Fruit fly (Drosophila melanogaster): ENCODE measurements around the gene Mp.

Mp gene

DNA sequence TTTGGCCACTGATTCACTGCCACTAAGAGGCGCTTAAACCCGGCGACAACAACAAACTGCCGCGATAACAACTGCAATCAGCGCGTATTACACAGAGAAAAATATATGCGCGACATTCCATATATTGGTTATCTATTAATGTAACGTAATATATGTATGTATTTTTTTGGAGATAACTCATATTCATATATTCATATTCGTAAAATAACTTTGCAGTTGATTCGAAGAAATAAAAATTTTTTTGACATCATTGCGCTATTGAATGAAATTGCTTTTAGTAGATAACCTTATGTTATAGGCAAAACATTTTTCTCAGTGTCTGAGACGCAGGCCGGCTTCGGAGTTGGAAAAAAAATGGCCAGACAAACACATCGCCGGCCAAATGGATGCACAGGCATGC, 1.7 kb upstream of the Mp start (continued):
- TF ChIP-seq ro (GFP tag; IDR thresholded peaks at IDR 0.05) (no peak), CG8290 (GFP tag; optimal IDR thresholded peaks at IDR 0.05) (no peak), CG8290 (tag; optimal IDR thresholded peaks at IDR 0.05) (no peak), Dip3 (GFP tag; optimal IDR thresholded peaks at IDR 0.05) (no peak), CG1024 (GFP tag; IDR thresholded peaks at IDR 0.05) (no peak), CG11093 (GFP tag; IDR thresholded peaks at IDR 0.05) (0 out of 3 replicates have a peak, but pooled peaks have one; percentile 35), C15 (GFP tag; IDR thresholded peaks at IDR 0.05) (no peak), Chrac-16 (GFP tag; optimal IDR thresholded peaks at IDR 0.05) (no peak), Fer1 (GFP tag; optimal IDR thresholded peaks at IDR 0.05) (peak; percentile 14), CG10274 (GFP tag; optimal IDR thresholded peaks at IDR 0.05) (no peak), Hr51 (GFP tag; optimal IDR thresholded peaks at IDR 0.05) (peak in 1 of 2 experiments; percentile 51), CG12236 (GFP tag; optimal IDR thresholded peaks at IDR 0.05) (no peak), bigmax (GFP tag; optimal IDR thresholded peaks at IDR 0.05) (no peak), CG4707 (GFP tag; optimal IDR thresholded peaks at IDR 0.05) (no peak), CG32532 (GFP tag; IDR thresholded peaks at IDR 0.05) (no peak), CG3281 (GFP tag; optimal IDR thresholded peaks at IDR 0.05) (no peak), btn (GFP tag; optimal IDR thresholded peaks at IDR 0.05) (no peak), Hmr (GFP tag; optimal IDR thresholded peaks at IDR 0.05) (no peak), CG3726 (GFP tag; IDR thresholded peaks at IDR 0.05) (no peak), klu (GFP tag; IDR thresholded peaks at IDR 0.05) (no peak), PHDP (tag; optimal IDR thresholded peaks at IDR 0.05) (peak; percentile 27), cas (GFP tag; IDR thresholded peaks at IDR 0.05) (no peak), CG7357 (GFP tag; IDR thresholded peaks at IDR 0.05) (no peak), H15 (GFP tag; IDR thresholded peaks at IDR 0.05) (no peak), CG6272 (GFP tag; IDR thresholded peaks at IDR 0.05) (no peak), al (GFP tag; IDR thresholded peaks at IDR 0.05) (no peak), yki (optimal IDR thresholded peaks at IDR 0.05) (no peak), Bteb2 (GFP tag; optimal IDR thresholded peaks at IDR 0.05) (no peak), zen (tag; optimal IDR thresholded peaks at IDR 0.05) (no peak), CG34224 (GFP tag; IDR thresholded peaks at IDR 0.05; ENCODE audit: partially characterized antibody) (no peak), CG2678 (tag; optimal IDR thresholded peaks at IDR 0.05) (peak; percentile 49), CG42726 (GFP tag; IDR thresholded peaks at IDR 0.05; ENCODE audit: partially characterized antibody) (no peak), CG13296 (GFP tag; optimal IDR thresholded peaks at IDR 0.05) (no peak), CG7963 (GFP tag; IDR thresholded peaks at IDR 0.05; ENCODE audit: partially characterized antibody) (no peak), jigr1 (GFP tag; IDR thresholded peaks at IDR 0.05) (no peak), CG9215 (GFP tag; IDR thresholded peaks at IDR 0.05) (no peak), kni (GFP tag; optimal IDR thresholded peaks at IDR 0.05) (no peak), pros (GFP tag; optimal IDR thresholded peaks at IDR 0.05) (no peak), Ssrp (tag; optimal IDR thresholded peaks at IDR 0.05) (no peak), CG8944 (GFP tag; optimal IDR thresholded peaks at IDR 0.05) (no peak), Vsx1 (GFP tag; optimal IDR thresholded peaks at IDR 0.05) (no peak), jing (GFP tag; optimal IDR thresholded peaks at IDR 0.05) (no peak), CG17829 (tag; optimal IDR thresholded peaks at IDR 0.05) (no peak), CG2199 (GFP tag; IDR thresholded peaks at IDR 0.05) (no peak), CG13123 (GFP tag; optimal IDR thresholded peaks at IDR 0.05) (no peak), danr (GFP tag; IDR thresholded peaks at IDR 0.05) (no peak), HLH54F (GFP tag; optimal IDR thresholded peaks at IDR 0.05) (no peak), CG8359 (GFP tag; optimal IDR thresholded peaks at IDR 0.05; ENCODE audit: borderline replicate concordance) (no peak), dmrt99B (tag; optimal IDR thresholded peaks at IDR 0.05) (peak; percentile 52), so (GFP tag; IDR thresholded peaks at IDR 0.05) (no peak), vfl (GFP tag; optimal IDR thresholded peaks at IDR 0.05) (no peak), CG6689 (GFP tag; IDR thresholded peaks at IDR 0.05) (no peak)
